Fruit fly (Drosophila melanogaster) S2 (cell line): ENCODE results near the gene Eig71Ei.

Experiments
- CG8478 ChIP-seq: fragments of >200 bp; optimal IDR thresholded peaks from 2 replicates; lab custom pipeline; 2018
- CTCF ChIP-seq, 2 experiments: fragments of >200 bp; optimal IDR thresholded peaks; 2 replicates each; lab custom pipeline; 2018

- TF ChIP-seq CTCF (optimal IDR thresholded peaks at IDR 0.05; lab: Kevin White, UChicago) (no peak), CG8478 (no peak)
These were observed 33.5 kb downstream of the Eig71Ei start for dm6 chr3L:15692794-15693532.
